Fruit fly (Drosophila melanogaster): ENCODE data around the gene CG4598.

The CG4598 gene

DNA sequence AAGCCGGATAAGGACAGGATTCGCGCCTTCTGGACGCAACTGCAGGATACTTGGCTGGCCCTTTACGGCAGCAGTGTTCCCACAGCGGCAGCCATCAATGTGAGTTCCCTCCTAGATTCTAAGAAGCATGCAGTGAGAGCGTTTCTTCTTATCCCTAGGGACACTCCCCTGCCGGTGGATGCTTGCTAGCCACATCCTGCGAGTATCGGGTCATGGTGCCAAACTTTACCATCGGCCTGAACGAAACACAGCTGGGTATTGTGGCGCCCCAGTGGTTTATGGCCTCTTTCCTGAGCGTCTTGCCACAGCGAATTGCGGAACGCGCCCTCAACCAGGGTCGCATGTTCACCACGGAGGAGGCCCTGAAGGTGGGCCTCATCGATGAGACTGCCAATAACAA lies 800 bp downstream of the CG4598 start:
- TF ChIP-seq Snoo (tag; optimal IDR thresholded peaks at IDR 0.05) = no peak
- no peak for TF ChIP-seq Ets98B (GFP tag; IDR thresholded peaks at IDR 0.05)
- TF ChIP-seq CG10348 (GFP tag; IDR thresholded peaks at IDR 0.05) = no peak
- no peak for TF ChIP-seq CG12605 (GFP tag; IDR thresholded peaks at IDR 0.05)
- no peak for TF ChIP-seq CG15710 (tag; optimal IDR thresholded peaks at IDR 0.05)
- TF ChIP-seq CG32121 (GFP tag; IDR thresholded peaks at IDR 0.05) = no peak
- TF ChIP-seq CG4496 (GFP tag; IDR thresholded peaks at IDR 0.05) = no peak
- TF ChIP-seq CG13204 (GFP tag; optimal IDR thresholded peaks at IDR 0.05) = no peak
- no peak for TF ChIP-seq gl (tag; optimal IDR thresholded peaks at IDR 0.05)
- no peak for TF ChIP-seq CG8159 (tag; optimal IDR thresholded peaks at IDR 0.05)
- TF ChIP-seq CG8301 (tag; optimal IDR thresholded peaks at IDR 0.05) = no peak
- no peak for TF ChIP-seq Pif1A (GFP tag; optimal IDR thresholded peaks at IDR 0.05)
- TF ChIP-seq fd96Ca (GFP tag; IDR thresholded peaks at IDR 0.05) = no peak
- TF ChIP-seq Pif1B (GFP tag; optimal IDR thresholded peaks at IDR 0.05) = no peak
- no peak for TF ChIP-seq D1 (tag; optimal IDR thresholded peaks at IDR 0.05)
- TF ChIP-seq CG9948 (tag; optimal IDR thresholded peaks at IDR 0.05) = no peak

DNA sequence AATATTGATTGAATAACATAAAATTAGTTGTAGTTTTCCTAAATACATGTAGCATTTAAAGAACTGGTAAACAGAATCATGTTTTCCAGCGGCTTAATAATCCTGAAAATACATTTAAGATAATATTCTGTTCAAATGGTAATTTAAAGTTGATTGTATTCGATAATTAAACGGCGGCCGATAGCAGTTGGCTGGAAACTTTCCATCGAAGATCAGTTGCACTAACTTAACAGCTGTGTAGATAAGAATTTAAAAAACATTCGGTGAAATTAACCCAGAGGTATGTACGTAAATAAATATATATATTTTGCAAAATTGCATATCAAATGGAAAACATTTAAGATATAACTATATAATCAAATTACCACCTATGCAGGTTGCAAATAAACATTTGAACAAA lies 1.5 kb downstream of the CG4598 start, which contains the start of gene CG4594:
Gene CG4594, plus strand, starts transcription at position 212 of the 400 bp plus-strand sequence.
- TF ChIP-seq Snoo (tag; optimal IDR thresholded peaks at IDR 0.05) (no peak), CG14655 (GFP tag; optimal IDR thresholded peaks at IDR 0.05) (no peak), fd96Ca (GFP tag; IDR thresholded peaks at IDR 0.05) (no peak), EcR (GFP tag; optimal IDR thresholded peaks at IDR 0.05) (no peak)

DNA sequence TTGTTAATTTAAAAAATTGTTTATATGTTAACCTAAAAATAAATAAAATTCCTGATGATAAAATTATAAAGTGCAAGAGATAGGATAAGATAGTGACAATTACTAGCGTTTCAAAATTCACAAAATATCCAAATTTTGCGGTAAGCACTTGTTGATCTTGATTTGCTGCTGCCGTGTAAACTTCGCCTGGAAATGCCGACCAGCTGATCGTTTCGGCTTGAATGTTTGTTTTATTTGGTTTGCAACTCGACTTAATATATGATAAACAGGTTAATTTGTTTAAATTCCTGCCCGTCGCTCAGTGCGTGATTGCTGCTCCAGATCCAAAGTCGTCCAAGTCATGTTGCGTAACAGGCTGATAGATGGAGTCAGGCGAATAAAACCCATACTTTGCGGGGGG lies 3.0 kb downstream of the CG4598 start, which contains the start of gene CG4592:
Gene CG4592, plus strand, starts transcription at position 233 of the 400 bp plus-strand sequence.
- TF ChIP-seq Pif1A (GFP tag; optimal IDR thresholded peaks at IDR 0.05) = peak; percentile 81
- peak; percentile 87 for TF ChIP-seq CG4496 (GFP tag; IDR thresholded peaks at IDR 0.05)
- TF ChIP-seq CG12605 (GFP tag; IDR thresholded peaks at IDR 0.05) = peak; percentile 66
- peak; percentile 2 for TF ChIP-seq D1 (tag; optimal IDR thresholded peaks at IDR 0.05)
- peak; percentile 82; the same call in 2 of the 3 replicates for TF ChIP-seq fd96Ca (GFP tag; IDR thresholded peaks at IDR 0.05)
- no peak for TF ChIP-seq CG13204 (GFP tag; optimal IDR thresholded peaks at IDR 0.05)
- TF ChIP-seq CG10348 (GFP tag; IDR thresholded peaks at IDR 0.05) = no peak
- peak; percentile 77 for TF ChIP-seq Pif1B (GFP tag; optimal IDR thresholded peaks at IDR 0.05)
- no peak for TF ChIP-seq CG8301 (tag; optimal IDR thresholded peaks at IDR 0.05)
- peak; percentile 68 for TF ChIP-seq CG34367 (tag; optimal IDR thresholded peaks at IDR 0.05)
- no peak for TF ChIP-seq CG15710 (tag; optimal IDR thresholded peaks at IDR 0.05)
- TF ChIP-seq CG14655 (GFP tag; optimal IDR thresholded peaks at IDR 0.05) = no peak
- no peak for TF ChIP-seq rn (GFP tag; IDR thresholded peaks at IDR 0.05)
- TF ChIP-seq EcR (GFP tag; optimal IDR thresholded peaks at IDR 0.05) = no peak
- peak; percentile 82 for TF ChIP-seq CG32121 (GFP tag; IDR thresholded peaks at IDR 0.05)
- TF ChIP-seq CG9948 (tag; optimal IDR thresholded peaks at IDR 0.05) = peak; percentile 54
- no peak for TF ChIP-seq CG17806 (tag; optimal IDR thresholded peaks at IDR 0.05)
- peak; percentile 65 for TF ChIP-seq CG8159 (tag; optimal IDR thresholded peaks at IDR 0.05)
- no peak for TF ChIP-seq Snoo (tag; optimal IDR thresholded peaks at IDR 0.05)
- TF ChIP-seq gl (tag; optimal IDR thresholded peaks at IDR 0.05) = peak; percentile 36
- TF ChIP-seq Ets98B (GFP tag; IDR thresholded peaks at IDR 0.05) = peak; percentile 84

DNA sequence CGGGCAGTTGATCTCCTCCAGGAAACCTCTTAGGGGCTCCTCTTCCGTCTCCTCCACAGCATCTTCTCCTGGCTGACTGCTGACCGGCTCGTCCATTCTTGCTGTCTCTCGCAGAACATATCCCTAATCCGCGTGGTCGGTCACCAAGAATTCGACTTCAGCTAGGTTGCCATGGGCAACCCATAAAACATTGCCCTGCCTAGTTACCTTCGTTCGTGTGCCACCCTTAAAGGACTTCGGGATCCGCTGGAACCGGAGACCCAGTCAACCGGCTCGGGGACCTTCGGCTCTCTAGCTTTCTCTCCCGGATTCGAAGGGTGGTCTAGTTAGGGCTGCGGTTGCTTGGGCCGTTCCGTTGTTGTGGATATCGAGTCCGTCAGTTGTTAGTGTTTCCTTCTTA lies 6.3 kb downstream of the CG4598 start, which contains the start of the genes TbCMF46 and CG42366:
Gene TbCMF46, minus strand, starts transcription at position 101 of the 400 bp plus-strand sequence.
Gene CG42366, plus strand, starts transcription at position 397 of the 400 bp plus-strand sequence.
- TF ChIP-seq CG13204 (GFP tag; optimal IDR thresholded peaks at IDR 0.05) (no peak), CG12605 (GFP tag; IDR thresholded peaks at IDR 0.05) (no peak), Ets98B (GFP tag; IDR thresholded peaks at IDR 0.05) (no peak), CG8301 (tag; optimal IDR thresholded peaks at IDR 0.05) (no peak), Pif1B (GFP tag; optimal IDR thresholded peaks at IDR 0.05) (no peak), EcR (GFP tag; optimal IDR thresholded peaks at IDR 0.05) (no peak), CG34367 (tag; optimal IDR thresholded peaks at IDR 0.05) (no peak), CG17806 (tag; optimal IDR thresholded peaks at IDR 0.05) (no peak), CG4496 (GFP tag; IDR thresholded peaks at IDR 0.05) (no peak), rn (GFP tag; IDR thresholded peaks at IDR 0.05) (no peak), Pif1A (GFP tag; optimal IDR thresholded peaks at IDR 0.05) (no peak), CG15710 (tag; optimal IDR thresholded peaks at IDR 0.05) (no peak), fd96Ca (GFP tag; IDR thresholded peaks at IDR 0.05) (no peak), gl (tag; optimal IDR thresholded peaks at IDR 0.05) (no peak), CG32121 (GFP tag; IDR thresholded peaks at IDR 0.05) (no peak), Snoo (tag; optimal IDR thresholded peaks at IDR 0.05) (no peak), CG9948 (tag; optimal IDR thresholded peaks at IDR 0.05) (no peak), CG14655 (GFP tag; optimal IDR thresholded peaks at IDR 0.05) (no peak), CG10348 (GFP tag; IDR thresholded peaks at IDR 0.05) (no peak), D1 (tag; optimal IDR thresholded peaks at IDR 0.05) (no peak)

DNA sequence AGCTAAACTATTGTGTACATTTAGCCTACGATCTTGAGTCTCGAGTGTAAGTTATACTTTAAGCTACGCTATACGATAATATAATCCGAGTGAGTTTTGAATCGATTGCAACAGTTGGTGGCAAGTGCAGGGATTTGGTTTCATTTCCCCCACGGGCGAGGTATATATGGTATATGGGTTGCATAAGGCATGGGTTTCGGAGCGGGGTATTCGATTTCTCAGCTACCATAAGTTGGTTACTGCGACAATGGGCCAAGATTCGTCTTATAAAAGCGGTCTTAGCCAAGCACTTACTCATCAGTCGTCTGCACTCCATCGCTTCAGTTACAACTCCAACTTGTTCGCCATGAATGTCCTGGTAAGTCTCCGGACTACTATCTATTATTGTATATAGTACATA lies 11.9 kb downstream of the CG4598 start, which contains the start of gene CG42367:
Gene CG42367, plus strand, starts transcription at position 301 of the 400 bp plus-strand sequence.
- TF ChIP-seq Snoo (tag; optimal IDR thresholded peaks at IDR 0.05) = no peak
- TF ChIP-seq CG14655 (GFP tag; optimal IDR thresholded peaks at IDR 0.05) = no peak
- TF ChIP-seq gl (tag; optimal IDR thresholded peaks at IDR 0.05) = no peak
- TF ChIP-seq CG17806 (tag; optimal IDR thresholded peaks at IDR 0.05) = no peak
- TF ChIP-seq CG8159 (tag; optimal IDR thresholded peaks at IDR 0.05) = no peak
- TF ChIP-seq CG34367 (tag; optimal IDR thresholded peaks at IDR 0.05) = no peak
- TF ChIP-seq CG10348 (GFP tag; IDR thresholded peaks at IDR 0.05) = no peak
- TF ChIP-seq EcR (GFP tag; optimal IDR thresholded peaks at IDR 0.05) = no peak
- no peak for TF ChIP-seq CG15710 (tag; optimal IDR thresholded peaks at IDR 0.05)
- TF ChIP-seq CG4496 (GFP tag; IDR thresholded peaks at IDR 0.05) = no peak
- TF ChIP-seq Pif1A (GFP tag; optimal IDR thresholded peaks at IDR 0.05) = no peak
- TF ChIP-seq CG8301 (tag; optimal IDR thresholded peaks at IDR 0.05) = no peak
- no peak for TF ChIP-seq fd96Ca (GFP tag; IDR thresholded peaks at IDR 0.05)
- TF ChIP-seq Ets98B (GFP tag; IDR thresholded peaks at IDR 0.05) = no peak
- no peak for TF ChIP-seq Pif1B (GFP tag; optimal IDR thresholded peaks at IDR 0.05)
- no peak for TF ChIP-seq CG13204 (GFP tag; optimal IDR thresholded peaks at IDR 0.05)
- no peak for TF ChIP-seq D1 (tag; optimal IDR thresholded peaks at IDR 0.05)
- no peak for TF ChIP-seq CG9948 (tag; optimal IDR thresholded peaks at IDR 0.05)
- TF ChIP-seq rn (GFP tag; IDR thresholded peaks at IDR 0.05) = no peak

Measured in whole organism, pupa.